Fruit fly (Drosophila melanogaster) whole organism, larva: ENCODE data around the gene Yp1.

ENCODE experiments used
- noc ChIP-seq: fragments of 200-800 bp; sonication (Bioruptor generic); optimal IDR thresholded peaks from 3 replicates; lab custom pipeline; 2019; ENCODE audit warnings: missing biosample characterization, mild to moderate bottlenecking, missing genetic modification characterization, moderate library complexity

The Yp1 gene

DNA sequence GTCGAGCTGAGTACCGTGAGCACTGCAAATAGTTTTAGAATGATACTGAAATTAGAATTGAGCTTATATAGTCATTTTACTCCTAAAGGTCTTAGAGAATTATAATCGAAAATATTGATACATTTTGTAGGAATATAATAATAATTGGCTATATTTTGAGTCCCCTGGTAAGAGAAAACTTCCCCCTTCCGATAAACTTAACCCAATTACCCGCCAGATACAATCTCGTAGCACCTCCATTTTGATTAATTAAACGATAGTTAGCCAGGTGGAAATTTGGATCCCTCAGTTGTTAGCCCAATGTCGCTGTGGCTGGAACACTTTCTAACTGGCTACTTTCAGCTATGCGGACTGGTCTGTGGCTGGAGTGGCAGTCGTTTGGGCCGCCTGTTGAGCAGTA is 7.7 kb downstream of the Yp1 start, which contains the start of gene Gr9a:
Gr9a (plus strand) TSS at position 301 of the 400 bp plus-strand sequence.
- no peak for TF ChIP-seq noc

DNA sequence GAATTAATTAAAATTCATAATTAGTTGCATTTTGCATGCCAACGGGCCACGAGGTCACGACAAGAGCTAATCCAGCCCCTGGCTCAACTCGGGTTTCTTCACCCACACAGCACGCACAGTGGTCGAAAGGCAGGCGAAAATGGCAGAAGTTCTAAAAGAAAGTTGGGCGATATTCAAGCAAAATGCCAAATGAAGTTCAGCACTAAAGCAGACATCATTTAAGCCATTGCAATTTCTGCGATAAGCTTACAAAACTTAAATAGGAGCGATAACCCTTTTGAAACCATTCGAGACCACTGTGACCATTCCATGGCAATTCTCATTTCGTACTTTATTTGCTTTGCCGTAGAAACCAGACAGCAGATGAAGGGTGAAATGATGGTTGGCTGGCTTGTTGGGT is 13.9 kb downstream of the Yp1 start:
- no peak for TF ChIP-seq noc

DNA sequence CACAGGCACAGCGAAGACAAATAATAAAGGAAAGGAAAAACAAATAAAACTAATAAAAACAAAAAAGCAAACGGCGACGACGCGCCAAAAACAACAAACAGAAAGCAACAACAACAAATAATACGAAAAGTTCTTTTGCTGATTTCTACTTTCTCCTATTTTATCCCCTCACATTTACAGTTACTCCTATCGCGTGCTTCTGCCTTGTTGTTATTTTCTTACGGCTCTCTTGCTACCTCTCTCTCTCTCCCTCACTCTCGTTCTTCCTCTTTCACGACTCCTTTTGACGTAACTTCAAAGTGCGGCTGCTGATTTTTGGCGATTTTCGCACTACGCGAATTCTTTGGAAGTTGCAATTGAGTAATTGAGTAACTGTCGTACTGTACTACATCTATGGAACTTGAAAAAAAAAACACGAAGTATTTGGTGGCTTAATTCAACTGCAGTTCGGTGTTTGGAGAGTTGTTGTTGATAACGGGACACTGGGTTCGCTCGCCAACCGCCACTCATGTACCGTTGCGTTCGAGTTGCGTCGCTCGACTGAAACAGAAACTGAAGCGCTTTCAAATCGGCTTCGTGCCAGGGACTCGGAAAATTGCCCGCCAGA is 16.8 kb downstream of the Yp1 start, which contains the start of gene CG15312:
CG15312 (minus strand) TSS at position 544 of the 607 bp plus-strand sequence.
- no peak for TF ChIP-seq noc

DNA sequence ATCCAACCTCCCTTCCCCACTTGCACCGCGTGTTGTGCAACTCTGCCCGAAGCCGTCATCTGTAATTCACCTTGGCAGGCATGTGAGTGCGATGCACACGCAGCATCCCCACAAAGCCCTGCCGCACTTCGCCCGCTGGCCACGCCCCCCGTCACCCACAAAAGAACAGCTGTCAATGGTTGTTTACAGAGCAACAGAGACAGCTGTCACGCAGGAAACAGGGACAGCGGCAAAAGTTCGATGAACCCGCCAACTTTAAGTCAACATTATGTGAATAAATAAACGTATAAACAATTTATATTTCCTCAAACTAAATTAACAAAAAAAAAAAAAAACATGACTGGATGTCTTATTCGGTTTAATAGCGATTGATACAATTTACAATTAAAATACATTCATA is 17.9 kb downstream of the Yp1 start:
- TF ChIP-seq noc, result no peak

DNA sequence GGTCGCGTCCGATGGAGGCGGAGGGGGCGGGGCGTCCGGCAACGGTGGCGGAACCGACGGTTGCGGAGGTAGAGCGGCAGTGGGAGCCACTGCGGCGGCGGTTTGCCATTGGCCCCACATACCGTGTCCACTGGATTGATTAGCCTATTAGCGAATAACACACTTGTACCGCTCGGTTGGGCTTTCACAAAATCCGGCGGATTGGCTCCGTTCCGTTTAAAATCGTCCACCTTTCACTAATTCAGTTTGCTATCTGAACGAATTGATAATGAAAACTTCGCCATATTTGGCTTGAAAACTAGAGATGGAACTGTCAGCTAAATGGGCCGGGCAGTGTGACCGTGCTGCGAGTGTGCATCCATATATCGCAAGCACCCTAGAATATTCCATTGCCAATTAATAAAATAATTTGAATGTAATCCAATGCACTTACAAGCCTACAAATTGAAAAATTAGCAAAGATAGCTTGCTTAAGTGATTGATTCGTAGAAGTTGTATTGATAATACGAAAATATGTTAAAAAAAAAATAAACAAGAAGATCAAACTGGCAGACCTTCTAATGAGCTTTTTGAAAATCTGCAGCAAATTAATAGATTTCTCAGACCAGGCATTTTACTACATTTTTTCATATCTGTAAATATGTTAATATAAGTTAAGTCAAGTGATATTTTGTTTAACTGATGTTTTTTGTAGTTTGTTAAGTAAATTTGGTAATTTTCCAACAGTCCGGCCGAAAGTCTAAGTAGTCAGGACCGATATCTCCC is 28.8 kb downstream of the Yp1 start, which contains the start of gene ZAP3:
ZAP3 (minus strand) TSS at position 308 of the 765 bp plus-strand sequence.
- TF ChIP-seq noc, result no peak

DNA sequence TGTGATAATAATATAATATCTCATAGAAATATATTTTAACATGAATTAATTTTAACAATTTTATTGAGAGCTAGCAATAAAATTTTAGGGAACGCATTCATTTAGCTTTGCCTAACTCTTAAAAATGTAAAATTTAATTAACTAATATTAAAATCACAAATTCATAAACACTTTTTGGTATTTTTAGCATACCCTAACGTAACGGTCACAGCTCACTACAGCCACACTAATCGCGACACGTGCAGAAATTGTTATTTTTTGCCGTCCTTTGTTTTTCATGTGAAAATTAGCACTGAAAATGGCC is 29.3 kb downstream of the Yp1 start, which contains the start of gene CG2972:
CG2972 (plus strand) TSS at position 205 of the 304 bp plus-strand sequence.
- TF ChIP-seq noc, result no peak

DNA sequence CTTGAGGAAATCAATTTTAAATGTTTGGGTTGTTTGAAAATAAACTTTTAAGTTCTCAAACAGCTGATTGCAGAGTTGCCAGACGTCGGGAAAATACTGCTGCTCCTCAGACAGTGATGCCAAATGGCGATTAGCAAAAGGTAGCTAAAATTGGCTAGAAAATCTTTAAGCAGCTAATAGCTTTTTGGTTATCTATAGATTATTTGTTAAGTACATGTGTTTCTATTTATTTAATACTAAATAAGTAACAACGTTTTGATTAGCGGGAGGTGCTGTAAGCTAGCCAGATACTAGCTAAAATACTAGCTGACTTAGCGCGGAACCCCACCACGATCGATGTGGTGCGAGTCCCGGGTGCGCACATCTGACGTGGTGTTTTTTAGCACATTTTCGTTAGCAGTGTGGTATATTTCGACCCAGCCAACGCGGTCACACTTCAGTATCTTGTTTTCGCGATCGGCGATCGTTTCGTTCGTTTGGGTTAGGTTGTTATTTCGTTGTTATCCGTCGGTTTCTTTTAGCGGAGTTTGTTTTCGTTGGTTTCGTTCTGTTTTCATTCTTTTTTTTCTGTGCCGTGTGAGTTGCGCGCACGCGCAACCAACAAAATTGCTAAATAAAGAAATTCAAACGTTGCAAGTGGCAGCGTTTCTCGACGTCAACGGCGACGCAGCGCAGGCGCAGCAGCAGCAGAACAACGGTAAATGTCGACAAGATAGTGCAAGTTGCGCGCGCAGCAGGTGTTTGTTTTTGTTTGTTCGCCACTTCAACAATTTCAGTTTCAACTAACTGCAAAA is 32.7 kb downstream of the Yp1 start, which contains the start of the genes Naxe and RhoU:
Naxe (minus strand) TSS at position 77 of the 794 bp plus-strand sequence.
RhoU (plus strand) TSS at position 433 of the 794 bp plus-strand sequence.
- no peak for TF ChIP-seq noc

DNA sequence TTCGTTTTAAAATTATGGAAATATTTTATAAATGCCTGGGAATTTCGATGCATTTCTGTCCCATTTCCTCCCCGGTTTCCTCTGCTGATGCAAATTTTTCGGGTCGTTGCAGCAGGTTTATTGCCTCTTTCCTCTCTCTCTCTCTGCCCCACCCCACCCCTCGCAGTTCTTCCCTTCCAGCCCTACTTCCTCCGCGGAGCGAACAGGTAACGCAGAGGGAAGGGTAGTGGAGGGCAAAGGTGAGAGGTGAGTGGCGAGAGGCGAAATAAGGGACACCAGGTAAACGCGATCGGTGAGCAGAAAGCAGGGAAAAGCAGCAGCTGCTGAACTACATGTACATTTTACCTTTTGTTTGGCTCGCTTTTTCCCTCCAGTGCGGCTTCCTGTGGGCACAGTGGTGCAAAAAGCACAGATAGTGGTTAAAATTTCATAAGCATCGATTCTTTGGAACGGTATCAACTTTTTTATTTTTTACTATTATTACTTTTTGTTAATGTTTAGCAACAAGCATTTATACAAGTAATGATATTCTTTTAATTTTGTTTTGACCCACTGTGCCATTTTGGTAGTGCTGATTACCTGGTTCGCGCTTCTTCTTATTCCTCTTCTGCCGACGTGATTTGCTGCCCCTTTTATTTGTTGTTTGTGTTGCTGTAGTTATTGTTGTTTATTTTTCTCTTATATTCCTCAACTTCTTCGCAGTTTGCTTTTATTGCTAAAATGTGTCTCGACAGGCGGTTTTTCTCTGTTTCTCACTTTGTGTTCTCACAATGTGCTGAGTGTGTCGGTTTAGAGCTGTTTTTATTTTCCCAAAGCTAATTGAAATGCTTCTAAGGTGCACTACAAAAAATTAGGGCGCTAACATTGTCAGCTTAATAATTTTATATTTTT is 34.7 kb downstream of the Yp1 start:
- peak; percentile 31 for TF ChIP-seq noc

DNA sequence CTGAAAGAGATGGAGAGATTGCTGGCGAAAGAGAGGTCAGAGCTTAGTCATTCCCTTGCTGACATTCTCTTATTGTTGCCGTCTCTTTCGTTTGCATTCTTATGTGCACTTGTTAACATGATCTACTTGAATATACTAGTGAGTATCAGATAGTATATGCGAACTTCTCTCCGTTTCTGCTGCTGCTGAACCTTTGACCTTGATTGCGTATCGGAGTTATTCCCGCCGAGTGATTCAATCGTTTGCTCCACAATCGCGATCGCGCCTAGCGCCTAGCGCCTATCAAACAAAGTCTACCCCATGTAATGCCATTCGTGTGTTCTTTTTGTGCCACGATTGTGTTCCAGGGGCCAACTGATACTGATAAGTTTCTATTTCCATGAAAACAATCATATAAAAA is 35.6 kb downstream of the Yp1 start:
- TF ChIP-seq noc, result no peak

DNA sequence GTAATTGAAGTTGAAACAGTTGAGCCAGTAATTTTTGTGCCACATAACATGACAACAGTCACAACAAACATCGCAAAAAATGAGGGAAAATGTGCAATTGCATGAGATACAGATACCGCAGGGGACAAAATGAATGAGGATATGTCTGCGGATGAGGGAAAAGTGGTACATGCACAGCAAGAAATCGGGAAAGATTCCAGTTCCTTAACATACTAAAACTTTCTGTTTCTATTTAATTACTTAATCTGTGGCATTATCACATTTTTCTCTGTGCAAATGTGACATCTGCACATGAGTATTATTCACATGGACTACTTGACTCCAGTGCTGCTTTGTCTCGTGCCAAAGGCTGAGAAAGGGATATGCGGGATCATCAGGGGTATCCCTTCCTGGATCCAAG is 39.2 kb downstream of the Yp1 start:
- TF ChIP-seq noc, result no peak

DNA sequence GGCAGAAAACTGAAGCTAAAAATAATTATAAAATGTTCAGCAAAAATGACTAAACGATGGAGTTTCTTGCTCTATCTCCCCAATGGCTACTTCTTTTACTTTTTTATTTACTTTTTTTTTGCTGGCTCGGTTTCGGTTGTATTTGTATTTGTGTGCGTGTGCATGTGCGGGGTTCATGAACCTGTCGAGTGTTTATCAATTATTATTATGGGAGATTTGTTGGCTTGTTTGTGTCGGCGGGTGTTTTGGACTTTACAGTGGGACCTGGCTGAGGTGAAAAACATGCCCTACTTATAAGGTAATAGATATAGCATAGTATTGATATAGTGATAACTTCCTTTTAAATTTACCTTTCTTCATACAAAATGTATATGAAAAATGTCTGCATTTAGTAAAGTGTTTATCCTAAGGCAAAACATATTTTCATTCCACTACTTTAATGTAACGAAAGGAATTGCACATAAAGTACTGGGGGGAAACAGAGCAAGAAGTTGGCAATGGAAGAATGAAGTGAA is 50.0 kb downstream of the Yp1 start:
- TF ChIP-seq noc, result no peak

DNA sequence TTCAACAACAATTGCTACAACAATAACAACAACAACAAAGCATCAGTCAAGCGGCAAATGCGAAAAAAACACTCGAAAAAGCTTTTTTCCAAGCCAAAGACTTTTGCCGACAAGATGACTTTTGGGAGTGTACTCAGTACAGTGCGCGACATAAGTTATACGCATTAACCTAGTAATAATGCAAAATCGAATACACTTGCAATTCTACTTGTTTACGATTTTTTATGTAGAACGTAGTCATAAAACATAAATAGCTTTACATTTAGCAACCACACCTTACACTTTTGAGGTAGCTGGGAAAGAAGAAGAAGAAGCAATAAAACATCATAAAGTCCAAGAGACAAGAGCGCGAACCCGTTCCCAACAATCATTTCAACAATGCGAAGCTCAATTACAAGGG is 50.9 kb downstream of the Yp1 start:
- no peak for TF ChIP-seq noc
